Fruit fly (Drosophila melanogaster) whole organism, adult: Measurements from ENCODE around the gene CG32066.

Experiments used
- CG11617 ChIP-seq: fragments of 200-800 bp; sonication (Bioruptor generic); optimal IDR thresholded peaks from 2 replicates; lab custom pipeline; 2017; ENCODE audit warnings: mild to moderate bottlenecking, missing biosample characterization, missing genetic modification reagents, missing genetic modification characterization
- CG12768 ChIP-seq: fragments of 200-800 bp; sonication (Bioruptor generic); optimal IDR thresholded peaks from 2 replicates; lab custom pipeline; 2017; ENCODE audit warnings: missing biosample characterization, missing genetic modification characterization, mild to moderate bottlenecking, moderate library complexity, missing genetic modification reagents
- CG14711 ChIP-seq: fragments of 200-800 bp; sonication (Bioruptor generic); optimal IDR thresholded peaks from 2 replicates; lab custom pipeline; 2018; ENCODE audit warnings: missing biosample characterization, mild to moderate bottlenecking, missing genetic modification characterization, moderate library complexity
- CG1620 ChIP-seq: fragments of 200-800 bp; sonication (Bioruptor generic); optimal IDR thresholded peaks from 2 replicates; lab custom pipeline; 2016; ENCODE audit warnings: missing biosample characterization, missing genetic modification characterization
- CG33017 ChIP-seq: fragments of 200-800 bp; sonication (Bioruptor generic); optimal IDR thresholded peaks from 2 replicates; lab custom pipeline; 2018; ENCODE audit warnings: missing biosample characterization, mild to moderate bottlenecking, missing genetic modification characterization, moderate library complexity
- CG5204 ChIP-seq: fragments of 200-800 bp; sonication (Bioruptor generic); optimal IDR thresholded peaks from 2 replicates; lab custom pipeline; 2016; ENCODE audit warnings: missing biosample characterization, missing genetic modification characterization
- CG7045 ChIP-seq: fragments of 200-800 bp; sonication (Bioruptor generic); optimal IDR thresholded peaks from 2 replicates; lab custom pipeline; 2017; ENCODE audit warnings: missing biosample characterization, mild to moderate bottlenecking, missing genetic modification characterization
- CG7101 ChIP-seq: fragments of 200-800 bp; sonication (Bioruptor generic); optimal IDR thresholded peaks from 2 replicates; lab custom pipeline; 2018; ENCODE audit warnings: missing biosample characterization, mild to moderate bottlenecking, missing genetic modification characterization, moderate library complexity
- Clk ChIP-seq: fragments of 200-800 bp; sonication (Bioruptor generic); optimal IDR thresholded peaks from 2 replicates; lab custom pipeline; 2017; ENCODE audit warnings: missing biosample characterization, missing genetic modification characterization
- Crg-1 ChIP-seq: fragments of 200-800 bp; sonication (Bioruptor generic); optimal IDR thresholded peaks from 2 replicates; lab custom pipeline; 2016; ENCODE audit warnings: missing biosample characterization, missing genetic modification characterization
- Hr96 ChIP-seq: fragments of 200-800 bp; sonication (Bioruptor generic); optimal IDR thresholded peaks from 2 replicates; lab custom pipeline; 2016; ENCODE audit warnings: missing biosample characterization, missing genetic modification characterization
- Mnt ChIP-seq: fragments of 200-800 bp; sonication (Bioruptor generic); optimal IDR thresholded peaks from 2 replicates; lab custom pipeline; 2016; ENCODE audit warnings: missing biosample characterization, mild to moderate bottlenecking, missing genetic modification characterization
- bab1 ChIP-seq: fragments of 200-800 bp; sonication (Bioruptor generic); optimal IDR thresholded peaks from 3 replicates; lab custom pipeline; 2019; ENCODE audit warnings: missing biosample characterization, mild to moderate bottlenecking, missing genetic modification characterization, moderate library complexity
- cic ChIP-seq: fragments of 200-800 bp; sonication (Bioruptor generic); optimal IDR thresholded peaks from 2 replicates; lab custom pipeline; 2017; ENCODE audit warnings: missing biosample characterization, mild to moderate bottlenecking, missing genetic modification characterization, moderate library complexity
- cnc ChIP-seq, 2 experiments: fragments of >200 bp; optimal IDR thresholded peaks; 2 replicates each; lab custom pipeline; 2017
- kay ChIP-seq: fragments of 200-800 bp; sonication (Bioruptor generic); peaks from one replicate; lab custom pipeline; 2016; ENCODE audit warnings: missing biosample characterization, missing genetic modification characterization, borderline replicate concordance
- ovo ChIP-seq: fragments of 200-800 bp; sonication (Bioruptor generic); optimal IDR thresholded peaks from 2 replicates; lab custom pipeline; 2016; ENCODE audit warnings: missing biosample characterization, missing genetic modification characterization
- pad ChIP-seq: fragments of 200-800 bp; sonication (Bioruptor generic); optimal IDR thresholded peaks from 3 replicates; lab custom pipeline; 2017; ENCODE audit warnings: missing biosample characterization, missing genetic modification characterization, mild to moderate bottlenecking, moderate library complexity, missing genetic modification reagents
- tj ChIP-seq: fragments of 200-800 bp; sonication (Bioruptor generic); optimal IDR thresholded peaks from 3 replicates; lab custom pipeline; 2017; ENCODE audit warnings: missing biosample characterization, mild to moderate bottlenecking, missing genetic modification characterization, moderate library complexity
- toe ChIP-seq: fragments of 200-800 bp; sonication (Bioruptor generic); optimal IDR thresholded peaks from 2 replicates; lab custom pipeline; 2016; ENCODE audit warnings: missing biosample characterization, missing genetic modification characterization

CG32066 gene

DNA sequence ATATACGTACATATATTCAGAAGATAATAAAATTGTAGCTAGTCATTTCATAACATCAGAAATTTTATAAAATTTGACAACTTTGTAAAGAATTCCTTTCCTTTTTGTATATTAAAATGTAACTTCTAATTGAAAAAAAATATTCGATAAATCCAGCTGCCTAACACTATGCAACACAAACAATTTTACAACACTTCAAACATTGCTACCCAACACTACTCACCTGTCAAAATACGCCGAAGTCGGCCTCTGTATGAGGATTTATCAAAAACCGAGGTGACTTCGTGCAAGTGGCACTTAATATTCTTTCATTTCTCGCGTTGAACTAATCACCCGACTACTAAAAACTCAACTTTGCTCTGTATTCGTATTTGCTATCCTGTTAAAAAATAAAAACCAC, 25.8 kb upstream of the CG32066 start:
- TF ChIP-seq cnc (optimal IDR thresholded peaks at IDR 0.05; lab: Kevin White, UChicago) = no peak
- TF ChIP-seq CG1620 = no peak
- no peak for TF ChIP-seq kay
- TF ChIP-seq CG7101 = no peak
- no peak for TF ChIP-seq Clk
- no peak for TF ChIP-seq pad (GFP tag; lab: Kevin White, UChicago)
- no peak for TF ChIP-seq Mnt
- TF ChIP-seq CG5204 (GFP tag; lab: Kevin White, UChicago) = no peak
- TF ChIP-seq CG11617 = no peak
- no peak for TF ChIP-seq toe (GFP tag; lab: Kevin White, UChicago)
- no peak for TF ChIP-seq tj
- no peak for TF ChIP-seq bab1 (GFP tag; lab: Kevin White, UChicago)
- no peak for TF ChIP-seq CG33017 (tag; lab: Kevin White, UChicago)
- no peak for TF ChIP-seq CG7045 (GFP tag; lab: Kevin White, UChicago)
- no peak for TF ChIP-seq CG14711 (tag; lab: Kevin White, UChicago)
- no peak for TF ChIP-seq Crg-1
- no peak for TF ChIP-seq Hr96
- TF ChIP-seq ovo (GFP tag; lab: Kevin White, UChicago) = no peak
- no peak for TF ChIP-seq CG12768 (GFP tag; lab: Kevin White, UChicago)

DNA sequence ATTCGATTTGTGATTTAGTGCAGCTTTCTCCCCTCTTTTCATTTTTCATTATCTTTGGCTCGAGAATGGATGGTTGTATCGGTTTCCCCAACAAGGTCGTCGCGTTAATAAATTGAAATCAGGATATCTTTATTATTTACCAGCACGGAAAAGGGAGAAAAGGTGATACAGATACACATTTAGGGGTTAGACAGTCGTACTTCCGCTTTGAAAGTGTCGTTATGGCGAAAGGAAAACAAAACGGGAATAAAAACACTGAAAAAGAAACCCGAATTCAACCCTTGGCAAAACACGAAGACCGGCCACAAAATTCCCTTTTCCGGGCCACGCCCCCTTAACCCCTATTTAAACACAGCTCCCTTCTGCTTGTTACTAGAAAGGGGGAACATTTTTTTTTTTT, 23.7 kb upstream of the CG32066 start:
- no peak for TF ChIP-seq CG1620
- TF ChIP-seq Clk = no peak
- no peak for TF ChIP-seq CG7045 (GFP tag; lab: Kevin White, UChicago)
- TF ChIP-seq toe (GFP tag; lab: Kevin White, UChicago) = no peak
- no peak for TF ChIP-seq cnc (optimal IDR thresholded peaks at IDR 0.05; lab: Kevin White, UChicago)

DNA sequence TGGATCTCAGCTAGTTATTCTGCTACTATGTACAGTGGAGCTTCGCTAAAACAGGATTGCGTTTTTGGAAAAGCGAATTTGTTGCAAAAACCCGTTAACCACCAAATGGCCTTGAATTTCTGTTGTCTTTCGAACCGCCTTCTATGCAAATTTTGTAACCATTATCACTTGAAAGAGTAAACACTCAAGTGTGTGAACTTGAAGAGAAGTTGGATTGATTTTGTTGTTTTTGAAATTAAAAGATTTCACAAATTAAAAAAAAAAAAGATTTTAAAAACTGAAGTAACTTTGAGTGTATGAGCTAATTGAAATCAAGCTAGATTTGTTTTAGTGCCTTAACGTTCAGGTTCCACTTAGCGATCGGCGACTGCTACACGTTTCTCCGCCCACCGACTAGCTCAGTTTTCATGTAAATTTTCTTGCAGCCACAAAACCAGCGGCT, 23.1 kb upstream of the CG32066 start:
- no peak for TF ChIP-seq CG14711 (tag; lab: Kevin White, UChicago)
- TF ChIP-seq CG1620 = no peak
- no peak for TF ChIP-seq Mnt
- peak; percentile 52 for TF ChIP-seq CG7045 (GFP tag; lab: Kevin White, UChicago)
- TF ChIP-seq pad (GFP tag; lab: Kevin White, UChicago) = peak; percentile 35
- TF ChIP-seq CG33017 (tag; lab: Kevin White, UChicago) = peak; percentile 51
- no peak for TF ChIP-seq Hr96
- no peak for TF ChIP-seq toe (GFP tag; lab: Kevin White, UChicago)
- peak; percentile 7 for TF ChIP-seq cic (GFP tag; lab: Kevin White, UChicago)
- peak; percentile 4 for TF ChIP-seq tj
- peak; percentile 46 for TF ChIP-seq CG7101
- peak; percentile 65 for TF ChIP-seq CG12768 (GFP tag; lab: Kevin White, UChicago)
- TF ChIP-seq CG5204 (GFP tag; lab: Kevin White, UChicago) = no peak
- TF ChIP-seq kay = no peak
- TF ChIP-seq ovo (GFP tag; lab: Kevin White, UChicago) = no peak
- peak; percentile 8 for TF ChIP-seq Crg-1
- no peak for TF ChIP-seq cnc (optimal IDR thresholded peaks at IDR 0.05; lab: Kevin White, UChicago)
- TF ChIP-seq bab1 (GFP tag; lab: Kevin White, UChicago) = peak; percentile 61
- TF ChIP-seq Clk = peak; percentile 2
- TF ChIP-seq CG11617 = peak; percentile 58

DNA sequence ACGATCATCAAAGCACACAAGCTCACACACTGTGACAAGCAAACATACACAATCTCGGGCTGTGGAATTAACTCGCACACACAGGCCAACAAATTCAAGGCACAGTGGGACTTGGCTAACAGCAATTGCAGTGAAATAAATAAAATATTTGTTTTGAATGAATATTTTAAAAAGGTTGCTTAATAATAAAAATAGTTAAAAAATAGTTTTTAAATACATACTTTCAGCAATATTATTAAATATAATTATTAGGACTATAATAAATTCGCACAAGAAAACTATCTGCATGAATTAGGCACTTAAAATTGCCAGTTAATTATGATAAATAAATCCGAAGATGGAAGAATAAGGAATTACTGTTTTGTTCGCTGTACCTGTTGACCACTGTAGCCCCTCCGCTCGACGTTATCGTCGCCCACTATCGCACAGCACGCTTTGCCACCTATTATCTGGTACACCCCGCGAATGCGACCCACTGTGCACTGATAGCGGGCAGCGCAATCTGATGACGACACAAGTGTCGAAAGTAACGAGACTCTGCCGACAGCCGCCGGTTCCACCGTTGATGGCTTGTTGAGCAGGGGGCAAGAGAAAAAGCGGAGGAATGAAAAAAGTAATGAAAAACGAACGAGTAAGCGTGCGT, 22.0 kb upstream of the CG32066 start:
- TF ChIP-seq Clk = peak; percentile 97
- peak; percentile 90 for TF ChIP-seq bab1 (GFP tag; lab: Kevin White, UChicago)
- TF ChIP-seq CG12768 (GFP tag; lab: Kevin White, UChicago) = peak; percentile 99
- peak; percentile 95 for TF ChIP-seq cic (GFP tag; lab: Kevin White, UChicago)
- peak; percentile 87 for TF ChIP-seq tj
- peak; percentile 90 for TF ChIP-seq Mnt
- TF ChIP-seq CG1620 = peak; percentile 78
- peak; percentile 93 for TF ChIP-seq pad (GFP tag; lab: Kevin White, UChicago)
- TF ChIP-seq ovo (GFP tag; lab: Kevin White, UChicago) = peak; percentile 69
- TF ChIP-seq kay = peak; percentile 78
- peak; percentile 97 for TF ChIP-seq CG33017 (tag; lab: Kevin White, UChicago)
- peak; percentile 92 for TF ChIP-seq CG14711 (tag; lab: Kevin White, UChicago)
- TF ChIP-seq cnc (optimal IDR thresholded peaks at IDR 0.05; lab: Kevin White, UChicago) = no peak
- TF ChIP-seq Crg-1 = peak; percentile 95
- no peak for TF ChIP-seq CG5204 (GFP tag; lab: Kevin White, UChicago)
- peak; percentile 98 for TF ChIP-seq CG7045 (GFP tag; lab: Kevin White, UChicago)
- peak; percentile 81 for TF ChIP-seq toe (GFP tag; lab: Kevin White, UChicago)
- TF ChIP-seq CG7101 = peak; percentile 97
- TF ChIP-seq Hr96 = peak; percentile 85
- peak; percentile 99 for TF ChIP-seq CG11617

DNA sequence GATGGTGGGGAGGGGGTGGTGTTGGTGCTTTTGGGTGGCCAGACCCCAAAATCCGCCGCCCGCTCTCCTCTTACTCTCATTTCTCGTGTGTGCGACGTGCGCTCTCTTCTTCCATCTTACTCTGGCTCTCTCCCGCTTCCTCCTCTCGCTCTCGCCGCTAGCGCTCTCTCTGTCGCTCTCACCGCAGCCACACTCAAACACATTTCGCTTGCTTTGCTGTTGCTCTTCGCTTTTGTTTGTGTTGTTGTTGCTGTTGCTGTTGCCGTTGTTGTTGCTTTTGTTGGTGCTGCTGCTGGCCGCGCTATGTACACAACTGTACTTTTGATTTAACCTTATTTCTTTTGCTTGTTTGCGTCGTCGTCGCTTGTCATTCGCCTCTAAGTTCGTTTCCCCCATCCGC, 21.0 kb upstream of the CG32066 start:
- TF ChIP-seq CG7101 (no peak), Hr96 (no peak), bab1 (GFP tag; lab: Kevin White, UChicago) (no peak), tj (no peak), CG5204 (GFP tag; lab: Kevin White, UChicago) (no peak), cic (GFP tag; lab: Kevin White, UChicago) (peak; percentile 49), CG11617 (no peak), CG1620 (no peak), Clk (peak; percentile 34), CG14711 (tag; lab: Kevin White, UChicago) (peak; percentile 0), cnc (optimal IDR thresholded peaks at IDR 0.05; lab: Kevin White, UChicago) (no peak), CG7045 (GFP tag; lab: Kevin White, UChicago) (no peak), CG33017 (tag; lab: Kevin White, UChicago) (peak; percentile 26), toe (GFP tag; lab: Kevin White, UChicago) (no peak), Crg-1 (peak; percentile 6), CG12768 (GFP tag; lab: Kevin White, UChicago) (peak; percentile 18), kay (no peak), pad (GFP tag; lab: Kevin White, UChicago) (no peak), ovo (GFP tag; lab: Kevin White, UChicago) (no peak)
